Worm (Caenorhabditis elegans) whole organism, L4/young adult: ENCODE data around the gene C35D10.3.

ENCODE experiments used
- W03F9.2 ChIP-seq: fragments of 150-350 bp; optimal IDR thresholded peaks from 2 replicates; lab custom pipeline; 2014; ENCODE audit warnings: missing biosample characterization, missing genetic modification characterization
- dao-5 ChIP-seq: sonication (generic microtip); optimal IDR thresholded peaks from 2 replicates; lab custom pipeline; 2016; ENCODE audit warnings: missing genotype, missing genetic modification characterization, moderate library complexity, missing compliant biosample characterization
- him-1 ChIP-seq: sonication (generic microtip); optimal IDR thresholded peaks from 2 replicates; lab custom pipeline; 2016; ENCODE audit warnings: missing genotype, missing genetic modification reagents, missing genetic modification characterization, missing compliant biosample characterization

- TF ChIP-seq him-1 (tag; lab: Kevin White, UChicago) (no peak), dao-5 (tag; lab: Kevin White, UChicago) (no peak), W03F9.2 (tag; lab: Kevin White, UChicago) (no peak)
Observed at ce11 chrIII:4909938-4910337, 41.2 kb downstream of the C35D10.3 start, which contains the start of gene F26F4.12.
